Fruit fly (Drosophila melanogaster): Measurements from ENCODE around the gene zuc.

Gene zuc

dm6 chr2L:12006397-12007330, 17.0 kb upstream of the zuc start (continued):
- TF ChIP-seq CG6854 (GFP tag; optimal IDR thresholded peaks at IDR 0.05): no peak
- TF ChIP-seq Hr39 (GFP tag; optimal IDR thresholded peaks at IDR 0.05): peak; percentile 70
- peak; percentile 93 for TF ChIP-seq CG32006 (GFP tag; optimal IDR thresholded peaks at IDR 0.05)
- peak; percentile 72 for TF ChIP-seq Smox (GFP tag; optimal IDR thresholded peaks at IDR 0.05)
- TF ChIP-seq Hr4 (GFP tag; optimal IDR thresholded peaks at IDR 0.05): peak; percentile 69
- no peak for TF ChIP-seq vri (GFP tag; optimal IDR thresholded peaks at IDR 0.05)
- TF ChIP-seq Ets96B (tag; optimal IDR thresholded peaks at IDR 0.05): peak; percentile 95
- TF ChIP-seq topi (GFP tag; optimal IDR thresholded peaks at IDR 0.05): peak; percentile 79
- TF ChIP-seq spab (GFP tag; optimal IDR thresholded peaks at IDR 0.05): peak; percentile 90
- TF ChIP-seq CG11762 (GFP tag; optimal IDR thresholded peaks at IDR 0.05; ENCODE audit: insufficient read depth): peak; percentile 84
- TF ChIP-seq net (GFP tag; optimal IDR thresholded peaks at IDR 0.05): peak; percentile 82
- TF ChIP-seq CG6163 (GFP tag; IDR thresholded peaks at IDR 0.05): no peak
- peak; percentile 57 for TF ChIP-seq dac (GFP tag; optimal IDR thresholded peaks at IDR 0.05)
- peak; percentile 86 for TF ChIP-seq CG10669 (GFP tag; optimal IDR thresholded peaks at IDR 0.05)
- TF ChIP-seq CG31627 (GFP tag; optimal IDR thresholded peaks at IDR 0.05): peak; percentile 75
- peak; percentile 80 for TF ChIP-seq dsx (GFP tag; optimal IDR thresholded peaks at IDR 0.05; ENCODE audit: poor library complexity, severe bottlenecking)
- no peak for TF ChIP-seq CG15336 (GFP tag; IDR thresholded peaks at IDR 0.05)
- TF ChIP-seq Blimp-1 (GFP tag; optimal IDR thresholded peaks at IDR 0.05): peak; percentile 97
- TF ChIP-seq eg (GFP tag; IDR thresholded peaks at IDR 0.05): no peak
- peak; percentile 59 for TF ChIP-seq Sox14 (GFP tag; optimal IDR thresholded peaks at IDR 0.05)
- TF ChIP-seq CG6792 (GFP tag; optimal IDR thresholded peaks at IDR 0.05): peak; percentile 85
- peak; percentile 14 for TF ChIP-seq fd85E (GFP tag; optimal IDR thresholded peaks at IDR 0.05)
- TF ChIP-seq Lpt (GFP tag; optimal IDR thresholded peaks at IDR 0.05): peak; percentile 76
- peak; percentile 90 for TF ChIP-seq OdsH (GFP tag; optimal IDR thresholded peaks at IDR 0.05)
- TF ChIP-seq Eip78C (GFP tag): peak; percentile 96
- TF ChIP-seq CG1621 (tag; optimal IDR thresholded peaks at IDR 0.05): no peak
- TF ChIP-seq acj6 (GFP tag; optimal IDR thresholded peaks at IDR 0.05): peak; percentile 88
- peak; percentile 95 for TF ChIP-seq CG3032 (tag; optimal IDR thresholded peaks at IDR 0.05)
- peak; percentile 91 to 96 for TF ChIP-seq ss (GFP tag; optimal IDR thresholded peaks at IDR 0.05)
- TF ChIP-seq Sox102F (GFP tag; optimal IDR thresholded peaks at IDR 0.05): peak; percentile 52
- TF ChIP-seq esn (GFP tag; optimal IDR thresholded peaks at IDR 0.05): peak; percentile 87
- TF ChIP-seq CG6808 (GFP tag; optimal IDR thresholded peaks at IDR 0.05): peak; percentile 93
- peak; percentile 82 for TF ChIP-seq cyc (GFP tag; optimal IDR thresholded peaks at IDR 0.05)
- TF ChIP-seq CG16779 (tag; optimal IDR thresholded peaks at IDR 0.05): peak; percentile 88

DNA sequence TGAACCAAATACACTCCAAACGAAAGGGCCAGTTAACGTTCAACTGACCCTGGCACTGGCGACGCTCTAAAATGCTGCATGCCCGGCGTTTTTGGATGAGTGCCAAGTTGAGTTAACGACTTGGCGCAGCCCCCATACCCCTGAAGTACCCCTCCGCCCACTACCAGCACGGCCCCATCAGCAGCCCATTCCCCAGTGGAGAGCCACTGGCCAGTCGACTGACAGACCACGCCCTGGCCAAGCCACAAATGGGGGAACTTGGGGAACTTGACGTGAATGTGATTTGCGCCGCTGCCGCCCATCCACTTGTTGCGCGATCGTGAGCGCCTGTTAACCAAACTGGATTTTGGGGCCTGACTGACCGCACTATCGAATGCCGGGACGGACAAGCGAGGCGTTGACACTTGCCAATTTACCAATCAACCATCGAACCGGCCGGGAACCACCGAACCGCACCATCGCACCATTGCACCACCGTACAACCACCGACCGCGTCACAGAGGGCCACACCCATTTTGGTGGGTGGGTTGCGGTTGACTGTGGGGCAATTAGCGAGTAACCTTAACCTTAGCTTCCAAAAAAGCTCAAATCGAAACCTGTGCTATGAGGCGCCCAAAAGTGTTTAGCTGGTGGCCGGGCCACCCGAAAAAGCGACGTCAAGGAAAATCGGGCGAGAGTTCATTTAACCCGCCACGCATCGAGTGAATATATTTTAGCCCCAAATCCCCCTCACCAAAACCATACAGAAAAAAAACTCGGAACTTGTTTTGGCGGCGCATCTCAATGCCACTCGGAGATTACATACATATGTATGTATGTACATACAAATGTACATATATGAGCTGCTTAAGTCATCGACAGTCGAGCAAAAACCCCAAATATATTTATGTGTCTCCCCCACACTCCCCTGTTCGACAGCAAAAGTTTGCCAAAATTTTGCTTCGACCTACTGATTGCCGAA, 16.0 kb upstream of the zuc start:
- TF ChIP-seq Eip78C (GFP tag) (peak; percentile 56), CG8319 (GFP tag; optimal IDR thresholded peaks at IDR 0.05) (no peak), dsx (GFP tag; optimal IDR thresholded peaks at IDR 0.05; ENCODE audit: poor library complexity, severe bottlenecking) (peak; percentile 80), CG6276 (GFP tag; optimal IDR thresholded peaks at IDR 0.05) (peak; percentile 14), Blimp-1 (GFP tag; optimal IDR thresholded peaks at IDR 0.05) (peak; percentile 81), CG6854 (GFP tag; optimal IDR thresholded peaks at IDR 0.05) (peak; percentile 55), CG1621 (tag; optimal IDR thresholded peaks at IDR 0.05) (peak; percentile 75), CG4318 (GFP tag; optimal IDR thresholded peaks at IDR 0.05) (no peak), svp (GFP tag) (peak; percentile 93)

All from whole organism, prepupa.